Worm (Caenorhabditis elegans) whole organism, late embryonic: ENCODE measurements around the gene C52B9.4.

Experiments
- F13H6.1 ChIP-seq: sonication (generic microtip); optimal IDR thresholded peaks from 2 replicates; lab custom pipeline; 2016; ENCODE audit warnings: missing genetic modification characterization, missing compliant biosample characterization
- ama-1 ChIP-seq: fragments of 150-350 bp; optimal IDR thresholded peaks from 2 replicates; lab custom pipeline; 2014
- ceh-45 ChIP-seq: fragments of 200-800 bp; sonication (Bioruptor generic); IDR thresholded peaks from 2 replicates; pipeline ENCODE4 v1.3.6; 2022; ENCODE audit warnings: missing genetic modification reagents, missing genetic modification characterization, missing compliant biosample characterization
- ceh-9 ChIP-seq: sonication (generic microtip); optimal IDR thresholded peaks from 2 replicates; lab custom pipeline; 2016; ENCODE audit warnings: mild to moderate bottlenecking, missing genetic modification characterization, inconsistent platforms, missing compliant biosample characterization
- eyg-1 ChIP-seq: sonication (generic microtip); optimal IDR thresholded peaks from 2 replicates; lab custom pipeline; 2016; ENCODE audit warnings: missing genotype, missing genetic modification characterization, missing compliant biosample characterization
- fax-1 ChIP-seq: sonication (generic microtip); optimal IDR thresholded peaks from 2 replicates; lab custom pipeline; 2016; ENCODE audit warnings: missing genotype, missing genetic modification characterization, missing compliant biosample characterization
- fkh-10 ChIP-seq: fragments of 150-350 bp; optimal IDR thresholded peaks from 2 replicates; lab custom pipeline; 2014; ENCODE audit warnings: missing biosample characterization, missing genetic modification reagents, missing genetic modification characterization
- hlh-8 ChIP-seq: sonication (generic microtip); optimal IDR thresholded peaks from 2 replicates; lab custom pipeline; 2016; ENCODE audit warnings: missing genotype, missing genetic modification characterization, missing compliant biosample characterization
- nfya-1 ChIP-seq: sonication (generic microtip); optimal IDR thresholded peaks from 2 replicates; lab custom pipeline; 2017; ENCODE audit warnings: missing genetic modification characterization, mild to moderate bottlenecking, missing compliant biosample characterization, antibody characterized with exemption, moderate library complexity
- nhr-11 ChIP-seq: fragments of 150-350 bp; optimal IDR thresholded peaks from 2 replicates; lab custom pipeline; 2014; ENCODE audit warnings: missing biosample characterization, missing genetic modification characterization
- pat-9 ChIP-seq: fragments of 200-800 bp; sonication (Bioruptor generic); optimal IDR thresholded peaks from 2 replicates; lab custom pipeline; 2018; ENCODE audit warnings: mild to moderate bottlenecking, missing genetic modification characterization, moderate library complexity, missing compliant biosample characterization
- pax-1 ChIP-seq: fragments of 150-350 bp; optimal IDR thresholded peaks from 2 replicates; lab custom pipeline; 2014; ENCODE audit warnings: missing biosample characterization, missing genetic modification characterization
- pha-4 ChIP-seq: fragments of 150-350 bp; optimal IDR thresholded peaks from 2 replicates; lab custom pipeline; 2018; ENCODE audit warnings: missing biosample characterization, missing genetic modification reagents, missing genetic modification characterization
- unc-3 ChIP-seq, 2 experiments: fragments of 200-800 bp in 1 of 2; sonication (Bioruptor generic) in 1 of 2; sonication (generic microtip) in 1 of 2; conservative IDR thresholded peaks in 1 of 2; optimal IDR thresholded peaks in 1 of 2; 2 replicates each; pipeline versions ENCODE4 v1.3.6 to Lab custom; 2016 to 2022; ENCODE audit warnings: missing compliant biosample characterization in 2 of 2, missing genetic modification characterization in 2 of 2, missing genetic modification reagents in 1 of 2

DNA sequence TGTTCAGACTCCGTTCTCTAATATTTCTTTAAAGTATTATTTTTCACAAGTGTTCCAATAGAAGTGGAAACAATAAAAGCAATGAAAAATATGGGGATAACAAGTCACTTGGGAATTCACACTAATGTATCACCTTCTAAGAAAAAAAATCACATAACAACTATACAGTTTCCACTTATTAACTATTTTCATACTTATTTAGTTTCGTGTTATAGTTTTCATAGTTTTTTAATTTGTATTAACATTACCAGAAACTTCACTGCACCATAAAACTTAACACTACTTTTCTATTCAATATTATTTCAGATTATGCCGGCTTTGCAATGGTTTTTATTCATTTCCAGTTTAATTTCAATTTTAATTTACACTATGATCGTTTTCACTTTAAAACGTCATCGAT lies 8.4 kb upstream of the C52B9.4 start, which contains the start of gene srv-5:
- TF ChIP-seq fkh-10 (GFP tag; lab: Kevin White, UChicago) (no peak), nfya-1 (tag; lab: Kevin White, UChicago) (no peak), unc-3 (GFP tag; conservative IDR thresholded peaks at IDR 0.05; lab: Robert Waterston, UW) (no peak), unc-3 (tag; optimal IDR thresholded peaks at IDR 0.05; lab: Kevin White, UChicago) (no peak), eyg-1 (no peak), ama-1 (lab: Kevin White, UChicago) (no peak), pax-1 (tag; lab: Kevin White, UChicago) (no peak), F13H6.1 (tag; lab: Kevin White, UChicago) (no peak), pat-9 (tag; lab: Kevin White, UChicago) (no peak), ceh-45 (GFP tag; lab: Robert Waterston, UW) (no peak), nhr-11 (tag; lab: Kevin White, UChicago) (no peak), hlh-8 (tag; lab: Kevin White, UChicago) (no peak), fax-1 (no peak), ceh-9 (tag; lab: Kevin White, UChicago) (no peak), pha-4 (tag; lab: Kevin White, UChicago) (no peak)
